Worm (Caenorhabditis elegans): ENCODE measurements around the gene Y41C4A.8.

Gene Y41C4A.8

DNA sequence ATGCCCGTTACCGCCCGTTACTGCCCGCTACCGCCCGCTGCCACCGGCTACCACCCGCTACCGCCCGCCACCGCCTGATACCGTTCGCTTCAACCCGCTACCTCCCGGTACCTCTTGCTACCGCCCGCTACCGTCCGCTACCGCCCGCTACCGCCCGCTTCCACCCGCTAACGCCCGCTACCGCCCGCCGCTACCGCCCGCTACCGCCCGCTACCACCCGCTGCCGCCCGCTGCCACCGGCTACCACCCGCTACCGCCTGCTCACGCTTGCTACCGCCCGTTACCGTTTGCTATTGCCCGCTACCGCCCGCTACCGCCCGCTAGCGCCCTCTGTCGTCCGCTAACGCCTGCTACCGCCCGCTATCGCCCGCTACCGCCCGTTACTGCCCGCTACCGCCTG is 6.8 kb downstream of the Y41C4A.8 start:
- TF ChIP-seq sea-1 (GFP tag; conservative IDR thresholded peaks at IDR 0.05) (no peak), tbx-11 (GFP tag; IDR thresholded peaks at IDR 0.05) (0 out of 2 replicates have a peak, but pooled peaks have one; percentile 16), flt-1 (GFP tag; IDR thresholded peaks at IDR 0.05) (no peak), ama-1 (optimal IDR thresholded peaks at IDR 0.05) (no peak), hmbx-1 (tag; optimal IDR thresholded peaks at IDR 0.05) (no peak), scrt-1 (GFP tag; IDR thresholded peaks at IDR 0.05) (no peak), B0310.2 (tag; optimal IDR thresholded peaks at IDR 0.05) (peak; percentile 13), F13C5.2 (tag; optimal IDR thresholded peaks at IDR 0.05) (no peak), ceh-36 (tag; optimal IDR thresholded peaks at IDR 0.05) (no peak), tra-4 (tag; optimal IDR thresholded peaks at IDR 0.05) (no peak)

DNA sequence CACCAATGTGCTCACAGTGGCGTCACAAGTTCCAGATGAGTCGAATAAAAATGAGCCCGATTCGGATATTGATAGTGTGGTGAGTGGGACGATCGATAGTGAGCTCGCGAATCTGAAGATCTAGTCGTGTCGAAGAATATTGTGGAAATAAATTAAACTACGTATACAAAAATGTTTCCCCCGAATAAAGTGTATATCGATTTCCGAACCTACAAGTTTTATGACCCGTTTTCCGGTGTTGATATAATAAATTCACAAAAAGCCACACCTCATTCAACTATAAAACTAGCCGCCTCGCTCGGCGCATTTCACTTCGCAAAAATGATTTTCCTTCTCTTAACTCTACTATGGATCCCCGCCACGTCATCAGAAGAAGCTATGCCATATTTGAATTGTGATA is 8.7 kb downstream of the Y41C4A.8 start, which contains the start of gene pqn-84:
Gene pqn-84, plus strand, starts transcription at position 301 of the 400 bp plus-strand sequence.
- TF ChIP-seq F13C5.2 (tag; optimal IDR thresholded peaks at IDR 0.05) (no peak), B0310.2 (tag; optimal IDR thresholded peaks at IDR 0.05) (no peak), tra-4 (tag; optimal IDR thresholded peaks at IDR 0.05) (no peak), flt-1 (GFP tag; IDR thresholded peaks at IDR 0.05) (no peak), ama-1 (optimal IDR thresholded peaks at IDR 0.05) (no peak), hmbx-1 (tag; optimal IDR thresholded peaks at IDR 0.05) (no peak), hmg-4 (GFP tag; optimal IDR thresholded peaks at IDR 0.05) (no peak)

DNA sequence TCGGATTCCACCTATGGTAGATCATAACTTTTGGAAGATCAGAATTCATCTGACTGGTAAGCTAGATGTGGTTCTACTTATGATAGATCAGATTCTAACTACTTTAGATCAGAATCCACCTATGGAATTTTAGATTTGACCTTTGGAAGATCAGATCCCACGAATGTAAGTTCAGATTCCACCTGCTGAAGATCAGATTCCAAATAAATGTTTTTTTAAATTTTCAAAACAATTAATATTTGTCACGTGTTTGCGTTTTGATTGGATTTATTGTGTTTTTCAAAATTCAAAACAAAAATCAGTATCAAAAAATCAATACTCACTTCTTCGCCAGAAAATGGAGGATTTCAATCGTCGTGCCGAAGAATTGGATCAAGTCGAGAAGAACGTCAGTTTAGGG is 10.1 kb downstream of the Y41C4A.8 start, which contains the start of gene Y41C4A.7:
Gene Y41C4A.7, plus strand, starts transcription at position 301 of the 400 bp plus-strand sequence.
- TF ChIP-seq tbx-37 (GFP tag; conservative IDR thresholded peaks at IDR 0.05) (no peak), pes-1 (GFP tag; IDR thresholded peaks at IDR 0.05) (no peak), ceh-36 (tag; optimal IDR thresholded peaks at IDR 0.05) (no peak), hmbx-1 (tag; optimal IDR thresholded peaks at IDR 0.05) (no peak), sea-1 (GFP tag; conservative IDR thresholded peaks at IDR 0.05) (no peak), ama-1 (optimal IDR thresholded peaks at IDR 0.05) (no peak), B0310.2 (tag; optimal IDR thresholded peaks at IDR 0.05) (no peak), aly-1 (tag; optimal IDR thresholded peaks at IDR 0.05) (no peak), tra-4 (tag; optimal IDR thresholded peaks at IDR 0.05) (no peak), ceh-13 (GFP tag; optimal IDR thresholded peaks at IDR 0.05) (no peak), tbx-11 (GFP tag; IDR thresholded peaks at IDR 0.05) (no peak), hnd-1 (tag; optimal IDR thresholded peaks at IDR 0.05) (no peak), flt-1 (GFP tag; IDR thresholded peaks at IDR 0.05) (no peak)

DNA sequence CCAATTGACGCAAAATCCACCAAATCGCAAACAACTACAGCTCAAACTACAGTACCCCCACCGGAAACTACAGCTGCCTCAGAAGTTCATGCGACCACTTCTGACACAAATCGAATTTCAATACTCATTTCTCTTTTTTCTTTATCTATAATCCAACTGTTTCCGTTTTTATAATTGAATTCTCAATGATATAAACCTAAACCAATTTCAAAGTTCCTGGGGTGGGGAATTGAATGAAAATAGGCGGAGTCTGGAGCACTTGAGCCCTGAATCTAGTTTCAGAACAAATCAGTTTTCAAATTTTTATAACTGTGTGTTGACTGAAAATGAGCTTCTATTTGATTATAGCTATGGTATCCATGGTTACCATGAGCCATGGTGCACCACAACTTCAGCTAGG is 12.3 kb downstream of the Y41C4A.8 start, which contains the start of gene Y41C4A.6:
Gene Y41C4A.6, plus strand, starts transcription at position 301 of the 400 bp plus-strand sequence.
- no peak for TF ChIP-seq scrt-1 (GFP tag; IDR thresholded peaks at IDR 0.05)
- no peak for TF ChIP-seq hmbx-1 (tag; optimal IDR thresholded peaks at IDR 0.05)
- TF ChIP-seq aly-1 (tag; optimal IDR thresholded peaks at IDR 0.05): no peak
- no peak for TF ChIP-seq B0310.2 (tag; optimal IDR thresholded peaks at IDR 0.05)
- TF ChIP-seq ets-7 (tag; optimal IDR thresholded peaks at IDR 0.05): no peak
- no peak for TF ChIP-seq ama-1 (optimal IDR thresholded peaks at IDR 0.05)
- no peak for TF ChIP-seq tbx-37 (GFP tag; conservative IDR thresholded peaks at IDR 0.05)
- TF ChIP-seq sea-1 (GFP tag; conservative IDR thresholded peaks at IDR 0.05): no peak
- TF ChIP-seq flt-1 (GFP tag; IDR thresholded peaks at IDR 0.05): no peak
- no peak for TF ChIP-seq hnd-1 (tag; optimal IDR thresholded peaks at IDR 0.05)
- no peak for TF ChIP-seq F13C5.2 (tag; optimal IDR thresholded peaks at IDR 0.05)
- TF ChIP-seq tbx-11 (GFP tag; IDR thresholded peaks at IDR 0.05): no peak
- no peak for TF ChIP-seq tra-4 (tag; optimal IDR thresholded peaks at IDR 0.05)

DNA sequence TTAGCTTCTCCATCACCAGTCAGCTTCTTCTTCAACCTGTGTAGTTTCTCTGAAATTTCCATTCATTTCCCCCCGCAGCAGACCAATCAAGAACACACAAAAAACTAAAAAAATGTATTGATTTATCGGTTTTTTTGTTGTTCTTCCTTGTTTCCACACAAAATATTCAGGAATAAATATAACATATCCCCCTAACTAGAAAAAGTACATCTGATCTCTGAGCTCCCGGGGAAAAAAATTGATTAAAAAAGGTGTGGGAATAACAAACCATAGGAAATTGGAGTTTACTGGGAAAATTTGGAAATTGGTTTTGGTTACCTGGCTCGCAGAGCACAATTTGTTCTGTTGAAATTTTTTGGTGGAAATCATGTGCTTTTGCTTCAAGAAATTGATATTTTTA is 13.6 kb downstream of the Y41C4A.8 start, which contains the start of gene Y41C4A.22:
Gene Y41C4A.22, plus strand, starts transcription at position 301 of the 400 bp plus-strand sequence.
- TF ChIP-seq scrt-1 (GFP tag; IDR thresholded peaks at IDR 0.05) (no peak), flt-1 (GFP tag; IDR thresholded peaks at IDR 0.05) (no peak), tbx-11 (GFP tag; IDR thresholded peaks at IDR 0.05) (no peak), F13C5.2 (tag; optimal IDR thresholded peaks at IDR 0.05) (no peak), tra-4 (tag; optimal IDR thresholded peaks at IDR 0.05) (no peak), B0310.2 (tag; optimal IDR thresholded peaks at IDR 0.05) (no peak), tbx-37 (GFP tag; conservative IDR thresholded peaks at IDR 0.05) (no peak), ama-1 (optimal IDR thresholded peaks at IDR 0.05) (no peak), ceh-13 (GFP tag; optimal IDR thresholded peaks at IDR 0.05) (no peak), aly-1 (tag; optimal IDR thresholded peaks at IDR 0.05) (no peak), ets-7 (tag; optimal IDR thresholded peaks at IDR 0.05) (no peak), ceh-36 (tag; optimal IDR thresholded peaks at IDR 0.05) (no peak), hmbx-1 (tag; optimal IDR thresholded peaks at IDR 0.05) (no peak), pes-1 (GFP tag; IDR thresholded peaks at IDR 0.05) (no peak), hnd-1 (tag; optimal IDR thresholded peaks at IDR 0.05) (no peak), sea-1 (GFP tag; conservative IDR thresholded peaks at IDR 0.05) (no peak), hmg-4 (GFP tag; optimal IDR thresholded peaks at IDR 0.05) (no peak)

DNA sequence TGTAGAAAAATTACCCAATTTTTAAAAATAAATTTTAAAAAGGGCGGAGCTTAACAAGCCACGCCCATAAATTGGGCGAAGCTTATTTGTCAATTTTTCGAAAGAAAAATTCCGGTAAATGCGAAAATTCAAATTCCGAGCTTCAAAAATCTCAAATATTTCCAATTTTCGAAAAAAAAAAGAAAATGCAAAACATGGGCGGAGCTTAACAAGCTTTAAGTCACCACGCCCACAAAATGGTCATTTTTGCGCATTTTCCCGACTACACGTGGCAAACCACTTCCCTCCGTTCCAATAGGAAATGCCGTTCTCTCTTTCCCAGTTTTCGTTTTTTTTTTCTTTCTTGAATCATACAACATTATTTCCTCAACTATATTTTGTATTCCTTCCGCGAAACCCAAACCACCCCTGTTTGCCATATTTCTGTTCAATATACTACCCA is 14.1 kb downstream of the Y41C4A.8 start:
- TF ChIP-seq tra-4 (tag; optimal IDR thresholded peaks at IDR 0.05) (no peak), scrt-1 (GFP tag; IDR thresholded peaks at IDR 0.05) (0 out of 2 replicates have a peak, but pooled peaks have one; percentile 9), hnd-1 (tag; optimal IDR thresholded peaks at IDR 0.05) (no peak)

DNA sequence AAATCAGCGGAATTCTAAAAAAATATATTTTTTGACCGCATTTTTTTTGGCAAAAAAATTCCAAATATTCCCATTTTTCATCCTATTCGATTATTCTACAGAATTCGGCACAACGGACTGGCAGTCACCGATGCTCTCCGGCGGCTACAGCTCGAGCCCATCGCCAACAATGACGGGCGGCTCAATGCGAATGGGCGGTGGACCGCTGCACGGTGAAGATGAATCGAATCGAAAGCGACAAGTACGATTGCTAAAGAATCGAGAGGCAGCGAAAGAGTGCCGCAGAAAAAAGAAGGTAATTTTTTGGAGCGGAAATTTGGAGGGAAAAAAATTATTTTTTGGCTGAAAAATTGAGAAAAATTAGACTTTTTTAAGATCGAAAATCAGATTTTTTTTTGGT is 16.2 kb downstream of the Y41C4A.8 start:
- no peak for TF ChIP-seq hmbx-1 (tag; optimal IDR thresholded peaks at IDR 0.05)
- TF ChIP-seq tbx-37 (GFP tag; conservative IDR thresholded peaks at IDR 0.05): no peak
- no peak for TF ChIP-seq ama-1 (optimal IDR thresholded peaks at IDR 0.05)
- no peak for TF ChIP-seq pes-1 (GFP tag; IDR thresholded peaks at IDR 0.05)
- TF ChIP-seq tbx-11 (GFP tag; IDR thresholded peaks at IDR 0.05): no peak
- TF ChIP-seq hnd-1 (tag; optimal IDR thresholded peaks at IDR 0.05): no peak
- no peak for TF ChIP-seq ets-7 (tag; optimal IDR thresholded peaks at IDR 0.05)

DNA sequence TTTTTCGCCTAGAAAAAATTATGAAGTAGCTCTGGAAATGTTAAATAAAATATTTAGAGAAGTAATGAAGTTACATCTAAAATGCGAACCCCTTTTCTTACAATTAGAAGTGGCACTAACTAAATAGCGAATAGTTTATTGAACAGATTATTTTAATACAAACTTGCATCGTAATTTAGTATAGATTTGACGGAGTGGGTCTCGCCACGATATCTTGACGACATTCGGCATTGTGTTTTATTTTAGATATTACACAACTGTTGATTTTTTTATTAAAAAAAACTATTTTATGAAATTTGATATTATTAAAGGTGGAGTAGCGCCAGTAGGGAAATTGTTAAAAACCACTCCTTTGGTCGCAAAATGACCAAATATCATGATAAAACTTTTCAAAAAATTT is 18.7 kb downstream of the Y41C4A.8 start:
- TF ChIP-seq B0310.2 (tag; optimal IDR thresholded peaks at IDR 0.05) (no peak), hmbx-1 (tag; optimal IDR thresholded peaks at IDR 0.05) (no peak), tbx-37 (GFP tag; conservative IDR thresholded peaks at IDR 0.05) (no peak), ets-7 (tag; optimal IDR thresholded peaks at IDR 0.05) (no peak), flt-1 (GFP tag; IDR thresholded peaks at IDR 0.05) (no peak), F13C5.2 (tag; optimal IDR thresholded peaks at IDR 0.05) (no peak), scrt-1 (GFP tag; IDR thresholded peaks at IDR 0.05) (no peak), aly-1 (tag; optimal IDR thresholded peaks at IDR 0.05) (no peak), ceh-36 (tag; optimal IDR thresholded peaks at IDR 0.05) (no peak), ceh-13 (GFP tag; optimal IDR thresholded peaks at IDR 0.05) (no peak), tbx-11 (GFP tag; IDR thresholded peaks at IDR 0.05) (no peak), tra-4 (tag; optimal IDR thresholded peaks at IDR 0.05) (no peak)

Data from whole organism, early embryonic.